Worm (Caenorhabditis elegans) whole organism, L4 larva: ENCODE results near the gene clec-50.

Experiments
- D1046.2 ChIP-seq: fragments of 200-800 bp; sonication (Bioruptor generic); IDR thresholded peaks from 2 replicates; pipeline ENCODE4 v1.3.6; 2022; ENCODE audit warnings: missing genetic modification characterization, missing compliant biosample characterization
- F26F4.8 ChIP-seq: fragments of 200-800 bp; sonication (Bioruptor generic); conservative IDR thresholded peaks from 2 replicates; pipeline ENCODE4 v1.3.6; 2022; ENCODE audit warnings: missing genetic modification characterization, missing compliant biosample characterization
- F44E2.7 ChIP-seq: fragments of 200-800 bp; sonication (Bioruptor generic); IDR thresholded peaks from 2 replicates; pipeline ENCODE4 v2.1.2; 2022; ENCODE audit warnings: missing genetic modification characterization, missing compliant biosample characterization
- ZK337.2 ChIP-seq: fragments of 200-800 bp; sonication (Bioruptor generic); IDR thresholded peaks from 2 replicates; pipeline ENCODE4 v1.3.6; 2022; ENCODE audit warnings: missing genetic modification reagents, missing genetic modification characterization, missing compliant biosample characterization
- aha-1 ChIP-seq: fragments of 150-350 bp; peaks from one replicate; lab custom pipeline; 2014; ENCODE audit warnings: missing biosample characterization, missing genetic modification characterization
- aly-2 ChIP-seq: sonication (generic microtip); optimal IDR thresholded peaks from 2 replicates; lab custom pipeline; 2018; ENCODE audit warnings: missing biosample characterization, missing genetic modification characterization
- ama-1 ChIP-seq: fragments of 150-350 bp; optimal IDR thresholded peaks from 2 replicates; lab custom pipeline; 2014; ENCODE audit warnings: inconsistent platforms, mixed read lengths
- ces-1 ChIP-seq: fragments of 150-350 bp; sonication (generic microtip); optimal IDR thresholded peaks from 4 replicates; lab custom pipeline; 2014; ENCODE audit warnings: missing biosample characterization, missing genetic modification reagents, missing genetic modification characterization
- daf-16 ChIP-seq, 3 experiments: sonication (generic microtip); optimal IDR thresholded peaks; 2 replicates each; lab custom pipeline; 2016 to 2017; ENCODE audit warnings: missing genetic modification characterization in 3 of 3, missing genetic modification reagents in 3 of 3, mild to moderate bottlenecking in 2 of 3, missing compliant biosample characterization in 2 of 3, missing biosample characterization in 1 of 3, moderate library complexity in 1 of 3
- dmd-8 ChIP-seq: fragments of 200-800 bp; sonication (Bioruptor generic); IDR thresholded peaks from 2 replicates; pipeline ENCODE4 v1.3.6; 2022; ENCODE audit warnings: missing genetic modification characterization, missing compliant biosample characterization
- duxl-1 ChIP-seq: sonication (generic microtip); optimal IDR thresholded peaks from 2 replicates; lab custom pipeline; 2016; ENCODE audit warnings: mild to moderate bottlenecking, missing genetic modification characterization, moderate library complexity, missing compliant biosample characterization; ENCODE audit not compliant: poor library complexity
- fos-1 ChIP-seq: fragments of 150-350 bp; optimal IDR thresholded peaks from 2 replicates; lab custom pipeline; 2014; ENCODE audit warnings: missing biosample characterization, missing genetic modification characterization
- gei-8 ChIP-seq: fragments of 200-800 bp; sonication (Bioruptor generic); optimal IDR thresholded peaks from 2 replicates; lab custom pipeline; 2018; ENCODE audit warnings: mild to moderate bottlenecking, missing genetic modification characterization, missing compliant biosample characterization
- hmg-1.1 ChIP-seq: fragments of 200-800 bp; sonication (Bioruptor generic); IDR thresholded peaks from 2 replicates; pipeline ENCODE4 v1.3.6; 2022; ENCODE audit warnings: missing genetic modification reagents, missing genetic modification characterization, missing compliant biosample characterization
- jun-1 ChIP-seq: fragments of 150-350 bp; optimal IDR thresholded peaks from 2 replicates; lab custom pipeline; 2014; ENCODE audit warnings: missing biosample characterization, missing genetic modification reagents, missing genetic modification characterization
- lim-7 ChIP-seq: fragments of 200-800 bp; sonication (Bioruptor generic); IDR thresholded peaks from 2 replicates; pipeline ENCODE4 v1.3.6; 2022; ENCODE audit warnings: missing genetic modification characterization, missing compliant biosample characterization
- lin-1 ChIP-seq: fragments of 200-800 bp; sonication (Bioruptor generic); IDR thresholded peaks from 2 replicates; pipeline ENCODE4 v1.3.6; 2022; ENCODE audit warnings: missing genetic modification reagents, missing genetic modification characterization, missing compliant biosample characterization
- lin-13 ChIP-seq: fragments of 150-350 bp; optimal IDR thresholded peaks from 2 replicates; lab custom pipeline; 2014; ENCODE audit warnings: missing biosample characterization, missing genetic modification reagents, missing genetic modification characterization
- lir-3 ChIP-seq: sonication (generic microtip); optimal IDR thresholded peaks from 2 replicates; lab custom pipeline; 2016; ENCODE audit warnings: mild to moderate bottlenecking, missing genetic modification characterization, missing compliant biosample characterization
- madf-9 ChIP-seq: fragments of 200-800 bp; sonication (Bioruptor generic); conservative IDR thresholded peaks from 2 replicates; pipeline ENCODE4 v1.3.6; 2022; ENCODE audit warnings: missing genetic modification reagents, missing genetic modification characterization, missing compliant biosample characterization
- mdl-1 ChIP-seq, 2 experiments: fragments of 150-350 bp in 1 of 2; sonication (generic microtip) in 1 of 2; optimal IDR thresholded peaks; 2 replicates each; lab custom pipeline; 2014 to 2017; ENCODE audit warnings: missing biosample characterization in 2 of 2, missing genetic modification characterization in 2 of 2
- mxl-2 ChIP-seq: fragments of 200-800 bp; sonication (Bioruptor generic); conservative IDR thresholded peaks from 2 replicates; pipeline ENCODE4 v1.3.6; 2022; ENCODE audit warnings: missing genetic modification reagents, missing genetic modification characterization, missing compliant biosample characterization
- mxl-3 ChIP-seq: fragments of 200-800 bp; sonication (Bioruptor generic); optimal IDR thresholded peaks from 2 replicates; lab custom pipeline; 2018; ENCODE audit warnings: mild to moderate bottlenecking, missing genetic modification characterization, missing compliant biosample characterization
- nhr-42 ChIP-seq: fragments of 200-800 bp; sonication (Bioruptor generic); IDR thresholded peaks from 2 replicates; pipeline ENCODE4 v1.3.6; 2022; ENCODE audit warnings: missing genetic modification characterization, missing compliant biosample characterization
- set-16 ChIP-seq: fragments of 200-800 bp; sonication (Bioruptor generic); IDR thresholded peaks from 2 replicates; pipeline ENCODE4 v1.3.6; 2022; ENCODE audit warnings: missing genetic modification reagents, missing genetic modification characterization, missing compliant biosample characterization
- snpc-1.2 ChIP-seq: fragments of 200-800 bp; sonication (Bioruptor generic); IDR thresholded peaks from 2 replicates; pipeline ENCODE4 v1.3.6; 2022; ENCODE audit warnings: missing genetic modification reagents, missing genetic modification characterization, missing compliant biosample characterization
- spr-1 ChIP-seq: sonication (generic microtip); optimal IDR thresholded peaks from 2 replicates; lab custom pipeline; 2016; ENCODE audit warnings: mild to moderate bottlenecking, missing genetic modification characterization, missing compliant biosample characterization
- unc-130 ChIP-seq: sonication (generic microtip); optimal IDR thresholded peaks from 2 replicates; lab custom pipeline; 2016; ENCODE audit warnings: missing genetic modification reagents, missing genetic modification characterization, missing compliant biosample characterization
- unc-39 ChIP-seq: sonication (generic microtip); optimal IDR thresholded peaks from 2 replicates; lab custom pipeline; 2017; ENCODE audit warnings: missing biosample characterization, missing genetic modification characterization
- unc-62 ChIP-seq, 3 experiments: fragments of 150-350 bp in 1 of 3; sonication (generic microtip); optimal IDR thresholded peaks in 2 of 3; peaks in 1 of 3; 1 replicate in 1 of 3; 2 replicates in 2 of 3; lab custom pipeline; 2014 to 2017; ENCODE audit warnings: missing biosample characterization in 3 of 3, missing genetic modification characterization in 3 of 3, missing genetic modification reagents in 3 of 3, missing genotype in 1 of 3
- zfp-2 ChIP-seq: sonication (generic microtip); optimal IDR thresholded peaks from 2 replicates; lab custom pipeline; 2016; ENCODE audit warnings: mild to moderate bottlenecking, missing genetic modification characterization, missing compliant biosample characterization
- zfp-3 ChIP-seq: fragments of 200-800 bp; sonication (Bioruptor generic); conservative IDR thresholded peaks from 2 replicates; pipeline ENCODE4 v1.3.6; 2022; ENCODE audit warnings: missing genetic modification reagents, missing genetic modification characterization, missing compliant biosample characterization
- zip-11 ChIP-seq: fragments of 200-800 bp; sonication (Bioruptor generic); IDR thresholded peaks from 2 replicates; pipeline ENCODE4 v1.3.6; 2022; ENCODE audit warnings: missing genetic modification characterization, missing compliant biosample characterization

The clec-50 gene

DNA sequence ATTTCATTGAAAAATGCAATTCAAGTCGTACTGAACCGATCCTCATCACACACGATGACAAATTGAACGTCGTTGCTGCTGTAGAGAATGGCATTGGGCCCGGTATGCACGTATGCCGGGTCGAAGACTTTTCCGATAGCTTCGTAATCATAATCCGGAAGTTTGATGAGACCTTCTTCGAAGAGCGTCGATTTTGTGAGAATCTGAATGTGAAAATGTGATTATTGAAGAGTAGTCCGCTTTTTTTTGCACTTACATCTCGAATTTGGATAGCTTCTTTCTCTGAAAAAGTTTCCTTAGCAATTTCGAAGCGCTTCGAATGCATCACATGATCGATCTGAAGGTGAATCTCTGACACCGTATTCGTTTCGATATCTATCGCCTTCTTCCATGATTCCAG lies 22.1 kb upstream of the clec-50 start, which contains the start of gene fbxa-118:
TSS of gene fbxa-118 (minus strand) at position 101 of the 400 bp plus-strand sequence.
- no peak for TF ChIP-seq daf-16 (GFP tag; optimal IDR thresholded peaks at IDR 0.05; lab: Kevin White, UChicago)
- TF ChIP-seq daf-16 (tag; optimal IDR thresholded peaks at IDR 0.05; lab: Kevin White, UChicago) = no peak
- no peak for TF ChIP-seq F26F4.8 (GFP tag; lab: Robert Waterston, UW)
- TF ChIP-seq unc-130 (GFP tag; lab: Kevin White, UChicago) = no peak
- no peak for TF ChIP-seq dmd-8
- no peak for TF ChIP-seq fos-1 (tag; lab: Kevin White, UChicago)
- no peak for TF ChIP-seq zfp-2 (tag; lab: Kevin White, UChicago)
- no peak for TF ChIP-seq aha-1
- TF ChIP-seq lir-3 (tag; lab: Kevin White, UChicago) = no peak
- TF ChIP-seq mdl-1 (tag; optimal IDR thresholded peaks at IDR 0.05; lab: Kevin White, UChicago) = no peak
- no peak for TF ChIP-seq ZK337.2 (GFP tag; lab: Robert Waterston, UW)
- no peak for TF ChIP-seq zfp-3 (GFP tag; lab: Robert Waterston, UW)
- no peak for TF ChIP-seq gei-8 (GFP tag; lab: Kevin White, UChicago)
- TF ChIP-seq snpc-1.2 (GFP tag; lab: Robert Waterston, UW) = no peak

ce11 chrV:19771660-19772059 lies 16.5 kb upstream of the clec-50 start, which contains the start of gene M162.15:
Gene M162.15, minus strand, starts transcription at chrV:19771760.
- TF ChIP-seq lin-1 (no peak), dmd-8 (no peak), mxl-3 (GFP tag; lab: Kevin White, UChicago) (no peak), nhr-42 (GFP tag; lab: Robert Waterston, UW) (no peak), aha-1 (no peak), spr-1 (no peak), D1046.2 (GFP tag; lab: Robert Waterston, UW) (no peak), hmg-1.1 (GFP tag; lab: Robert Waterston, UW) (no peak), lin-13 (no peak), ama-1 (lab: Kevin White, UChicago) (no peak)

ce11 chrV:19770837-19771236 lies 15.7 kb upstream of the clec-50 start:
- peak; percentile 49 for TF ChIP-seq unc-130 (GFP tag; lab: Kevin White, UChicago)

- TF ChIP-seq duxl-1 (tag; lab: Kevin White, UChicago) (peak; percentile 54), zip-11 (GFP tag; lab: Robert Waterston, UW) (no peak)
These were observed 12.6 kb upstream of the clec-50 start for ce11 chrV:19767719-19768118.

DNA sequence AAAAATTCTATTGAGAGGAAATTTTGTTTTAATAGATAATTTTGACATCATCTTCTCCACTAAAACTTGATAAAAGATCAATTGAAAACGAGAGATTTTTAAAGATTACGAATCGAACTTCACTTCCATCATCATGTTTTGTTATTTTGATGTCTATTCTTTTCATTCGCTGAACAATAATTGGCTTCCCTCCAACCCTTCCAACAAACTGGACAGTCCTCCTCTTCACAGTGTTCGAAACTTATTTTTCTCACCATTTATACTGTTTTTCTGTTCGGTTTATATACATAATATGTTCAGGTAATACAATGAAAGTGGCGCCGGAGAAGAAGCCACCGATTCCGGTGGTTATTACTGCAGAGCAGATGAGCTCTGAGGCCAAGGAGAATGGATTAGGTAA lies 5.6 kb upstream of the clec-50 start, which contains the start of gene M162.5:
TSS of gene M162.5 (plus strand) at position 301 of the 400 bp plus-strand sequence.
- TF ChIP-seq mxl-2 (GFP tag; lab: Robert Waterston, UW) = no peak
- no peak for TF ChIP-seq madf-9
- peak; percentile 42 for TF ChIP-seq aha-1
- TF ChIP-seq, all 104 proteins: peak for 1

DNA sequence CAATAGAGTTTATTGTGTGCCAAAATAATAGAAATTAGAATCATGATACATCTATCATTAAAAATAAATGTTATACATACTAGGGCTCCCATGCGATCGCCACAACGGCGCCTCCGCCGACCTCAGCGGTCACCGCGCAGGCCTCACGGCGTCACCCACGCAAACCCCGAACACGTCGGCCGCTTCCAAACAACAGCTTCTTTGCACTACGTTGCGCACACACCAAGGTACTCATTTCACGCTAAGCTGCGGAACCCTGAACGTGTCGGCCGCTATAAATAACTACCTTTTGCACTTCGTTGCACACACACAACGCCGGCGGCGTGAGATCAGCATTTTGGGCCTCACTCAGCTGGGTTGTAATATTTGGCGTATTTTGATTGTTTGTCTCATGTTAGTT lies 4.1 kb upstream of the clec-50 start:
- TF ChIP-seq set-16 (GFP tag; lab: Robert Waterston, UW) = peak; percentile 77
- TF ChIP-seq unc-39 (tag; lab: Kevin White, UChicago) = no peak
- TF ChIP-seq ces-1 (GFP tag; lab: Kevin White, UChicago) = no peak
- no peak for TF ChIP-seq lim-7 (GFP tag; lab: Robert Waterston, UW)
- TF ChIP-seq nhr-42 (GFP tag; lab: Robert Waterston, UW) = no peak
- TF ChIP-seq unc-62 (GFP tag; optimal IDR thresholded peaks at IDR 0.05 in 1 of 2; lab: Kevin White, UChicago) = no peak
- TF ChIP-seq unc-62 (tag; optimal IDR thresholded peaks at IDR 0.05; lab: Kevin White, UChicago) = no peak
- TF ChIP-seq aly-2 = no peak
- TF ChIP-seq F44E2.7 (GFP tag; lab: Robert Waterston, UW) = no peak
- TF ChIP-seq jun-1 (tag; lab: Kevin White, UChicago) = no peak
- TF ChIP-seq aha-1 = peak; percentile 77
